Fruit fly (Drosophila melanogaster) whole organism, embryonic: ENCODE data around the gene Prx2.

Experiments used
- Atf-2 ChIP-seq: fragments of 200-800 bp; sonication (Bioruptor generic); optimal IDR thresholded peaks from 2 replicates; lab custom pipeline; 2016; ENCODE audit warnings: missing biosample characterization, missing genetic modification characterization
- B-H2 ChIP-seq: fragments of 200-800 bp; sonication (Bioruptor generic); optimal IDR thresholded peaks from 2 replicates; lab custom pipeline; 2018; ENCODE audit warnings: missing biosample characterization, mild to moderate bottlenecking, missing genetic modification characterization
- BEAF-32 ChIP-seq: fragments of 200-800 bp; sonication (Bioruptor generic); optimal IDR thresholded peaks from 3 replicates; lab custom pipeline; 2017; ENCODE audit warnings: missing biosample characterization, missing genetic modification characterization, mild to moderate bottlenecking, moderate library complexity, missing genetic modification reagents
- CG11456 ChIP-seq: fragments of 200-800 bp; sonication (Bioruptor generic); IDR thresholded peaks from 3 replicates; pipeline ENCODE4 v1.3.6; 2022; ENCODE audit warnings: missing biosample characterization, missing genetic modification characterization
- CG11560 ChIP-seq: fragments of 200-800 bp; sonication (Bioruptor generic); IDR thresholded peaks from 3 replicates; pipeline ENCODE4 v1.3.6; 2022; ENCODE audit warnings: missing biosample characterization, missing genetic modification characterization
- CG12236 ChIP-seq: fragments of 200-800 bp; sonication (Bioruptor generic); optimal IDR thresholded peaks from 2 replicates; lab custom pipeline; 2016; ENCODE audit warnings: missing biosample characterization, missing genetic modification characterization
- CG12391 ChIP-seq: fragments of 200-800 bp; sonication (Bioruptor generic); optimal IDR thresholded peaks from 3 replicates; lab custom pipeline; 2018; ENCODE audit warnings: missing biosample characterization, mild to moderate bottlenecking, missing genetic modification characterization, moderate library complexity
- CG15479 ChIP-seq: fragments of 200-800 bp; sonication (Bioruptor generic); optimal IDR thresholded peaks from 3 replicates; lab custom pipeline; 2019; ENCODE audit warnings: missing biosample characterization, mild to moderate bottlenecking, missing genetic modification characterization, moderate library complexity
- CG17385 ChIP-seq: fragments of 200-800 bp; sonication (Bioruptor generic); optimal IDR thresholded peaks from 3 replicates; lab custom pipeline; 2018; ENCODE audit warnings: missing biosample characterization, mild to moderate bottlenecking, missing genetic modification characterization
- CG17612 ChIP-seq: fragments of 200-800 bp; sonication (Bioruptor generic); IDR thresholded peaks from 2 replicates; pipeline ENCODE4 v1.3.6; 2022; ENCODE audit warnings: missing biosample characterization, missing genetic modification characterization
- CG17912 ChIP-seq: fragments of 200-800 bp; sonication (Bioruptor generic); optimal IDR thresholded peaks from 2 replicates; lab custom pipeline; 2018; ENCODE audit warnings: missing biosample characterization, mild to moderate bottlenecking, missing genetic modification characterization
- CG2875 ChIP-seq: fragments of 200-800 bp; sonication (Bioruptor generic); optimal IDR thresholded peaks from 2 replicates; lab custom pipeline; 2017; ENCODE audit warnings: missing biosample characterization, mild to moderate bottlenecking, missing genetic modification characterization, missing genetic modification reagents
- CG31388 ChIP-seq: fragments of 200-800 bp; sonication (Bioruptor generic); optimal IDR thresholded peaks from 2 replicates; lab custom pipeline; 2016; ENCODE audit warnings: missing biosample characterization, missing genetic modification characterization
- CG32532 ChIP-seq: fragments of 200-800 bp; sonication (Bioruptor generic); IDR thresholded peaks from 2 replicates; pipeline ENCODE4 v1.3.6; 2022; ENCODE audit warnings: missing biosample characterization, missing genetic modification characterization
- CG4854 ChIP-seq: fragments of 200-800 bp; sonication (Bioruptor generic); optimal IDR thresholded peaks from 2 replicates; lab custom pipeline; 2016; ENCODE audit warnings: missing biosample characterization, missing genetic modification characterization, inconsistent platforms
- CG6791 ChIP-seq: fragments of 200-800 bp; sonication (Bioruptor generic); IDR thresholded peaks from 3 replicates; pipeline ENCODE4 v1.3.6; 2022; ENCODE audit warnings: missing biosample characterization, missing genetic modification characterization; ENCODE audit not compliant: partially characterized antibody
- CG7372 ChIP-seq: fragments of 200-800 bp; sonication (Bioruptor generic); IDR thresholded peaks from 2 replicates; pipeline ENCODE4 v1.3.6; 2022; ENCODE audit warnings: missing biosample characterization, missing genetic modification characterization
- CG8924 ChIP-seq: fragments of 200-800 bp; optimal IDR thresholded peaks from 3 replicates; lab custom pipeline; 2019; ENCODE audit warnings: missing biosample characterization, mild to moderate bottlenecking, missing genetic modification characterization, moderate library complexity
- CG9932 ChIP-seq: fragments of 200-800 bp; sonication (Bioruptor generic); IDR thresholded peaks from 2 replicates; pipeline ENCODE4 v1.3.6; 2022; ENCODE audit warnings: missing biosample characterization, missing genetic modification characterization
- Dad ChIP-seq: fragments of 200-800 bp; sonication (Bioruptor generic); optimal IDR thresholded peaks from 3 replicates; lab custom pipeline; 2016; ENCODE audit warnings: missing biosample characterization, missing genetic modification characterization
- Deaf1 ChIP-seq: fragments of 200-800 bp; optimal IDR thresholded peaks from 3 replicates; lab custom pipeline; 2019; ENCODE audit warnings: missing biosample characterization, mild to moderate bottlenecking, missing genetic modification characterization, moderate library complexity
- Elba2 ChIP-seq: fragments of 200-800 bp; sonication (Bioruptor generic); optimal IDR thresholded peaks from 3 replicates; lab custom pipeline; 2016; ENCODE audit warnings: missing biosample characterization, missing genetic modification characterization
- Ets65A ChIP-seq: fragments of 200-800 bp; sonication (Bioruptor generic); peaks from one replicate; lab custom pipeline; 2016; ENCODE audit warnings: missing biosample characterization, missing genetic modification characterization
- Fer1 ChIP-seq: fragments of 200-800 bp; sonication (Bioruptor generic); optimal IDR thresholded peaks from 2 replicates; lab custom pipeline; 2017; ENCODE audit warnings: missing biosample characterization, mild to moderate bottlenecking, missing genetic modification characterization
- GATAe ChIP-seq: fragments of 200-800 bp; sonication (Bioruptor generic); conservative IDR thresholded peaks from 2 replicates; pipeline ENCODE4 v1.3.6; 2022; ENCODE audit warnings: missing biosample characterization, missing genetic modification characterization
- Hr39 ChIP-seq: fragments of >200 bp; optimal IDR thresholded peaks from 2 replicates; lab custom pipeline; 2017
- MTF-1 ChIP-seq: fragments of 200-800 bp; sonication (Bioruptor generic); optimal IDR thresholded peaks from 2 replicates; lab custom pipeline; 2018; ENCODE audit warnings: missing biosample characterization, mild to moderate bottlenecking, missing genetic modification characterization, borderline replicate concordance
- Nf-YB ChIP-seq: fragments of 200-800 bp; sonication (Bioruptor generic); optimal IDR thresholded peaks from 3 replicates; lab custom pipeline; 2019; ENCODE audit warnings: missing biosample characterization, mild to moderate bottlenecking, missing genetic modification characterization, moderate library complexity
- Pdp1 ChIP-seq, 2 experiments: fragments of 200-800 bp; sonication (Bioruptor generic); optimal IDR thresholded peaks; 3 replicates each; lab custom pipeline; 2016; ENCODE audit warnings: missing biosample characterization in 2 of 2, missing genetic modification characterization in 2 of 2, mild to moderate bottlenecking in 1 of 2, moderate library complexity in 1 of 2
- Sox100B ChIP-seq: fragments of 200-800 bp; sonication (Bioruptor generic); optimal IDR thresholded peaks from 3 replicates; lab custom pipeline; 2018; ENCODE audit warnings: missing biosample characterization, mild to moderate bottlenecking, missing genetic modification characterization
- Taf1 ChIP-seq: fragments of 200-800 bp; sonication (Bioruptor generic); IDR thresholded peaks from 2 replicates; pipeline ENCODE4 v1.3.6; 2022; ENCODE audit warnings: missing biosample characterization, missing genetic modification characterization
- Usf ChIP-seq: fragments of 200-800 bp; sonication (Bioruptor generic); optimal IDR thresholded peaks from 2 replicates; lab custom pipeline; 2017; ENCODE audit warnings: missing genotype, missing biosample characterization, missing genetic modification characterization
- Xrp1 ChIP-seq: fragments of 200-800 bp; sonication (Bioruptor generic); IDR thresholded peaks from 2 replicates; pipeline ENCODE4 v1.3.6; 2022; ENCODE audit warnings: missing biosample characterization, missing genetic modification characterization
- caup ChIP-seq: fragments of 200-800 bp; sonication (Bioruptor generic); optimal IDR thresholded peaks from 3 replicates; lab custom pipeline; 2017; ENCODE audit warnings: missing biosample characterization, mild to moderate bottlenecking, missing genetic modification characterization, moderate library complexity; ENCODE audit not compliant: severe bottlenecking
- crc ChIP-seq: fragments of 200-800 bp; sonication (Bioruptor generic); optimal IDR thresholded peaks from 2 replicates; lab custom pipeline; 2016; ENCODE audit warnings: missing biosample characterization, missing genetic modification characterization
- eve ChIP-seq, 2 experiments: fragments of >200 bp; optimal IDR thresholded peaks; 2 replicates each; lab custom pipeline; 2017; ENCODE audit warnings: missing biosample characterization in 2 of 2, missing genetic modification characterization in 2 of 2
- ewg ChIP-seq: fragments of 200-800 bp; sonication (Bioruptor generic); optimal IDR thresholded peaks from 3 replicates; lab custom pipeline; 2017; ENCODE audit warnings: mild to moderate bottlenecking, missing biosample characterization, missing genetic modification reagents, missing genetic modification characterization
- exex ChIP-seq: fragments of 200-800 bp; sonication (Bioruptor generic); optimal IDR thresholded peaks from 4 replicates; lab custom pipeline; 2018; ENCODE audit warnings: missing biosample characterization, mild to moderate bottlenecking, missing genetic modification characterization, moderate library complexity
- gro ChIP-seq: fragments of 200-800 bp; sonication (Bioruptor generic); optimal IDR thresholded peaks from 2 replicates; lab custom pipeline; 2016; ENCODE audit warnings: missing biosample characterization, missing genetic modification characterization
- jing ChIP-seq: fragments of 200-800 bp; sonication (Bioruptor generic); optimal IDR thresholded peaks from 2 replicates; lab custom pipeline; 2018; ENCODE audit warnings: missing biosample characterization, mild to moderate bottlenecking, missing genetic modification characterization
- kah ChIP-seq: fragments of 200-800 bp; sonication (Bioruptor generic); optimal IDR thresholded peaks from 2 replicates; lab custom pipeline; 2018; ENCODE audit warnings: missing biosample characterization, mild to moderate bottlenecking, missing genetic modification characterization
- lov ChIP-seq, 2 experiments: fragments of 200-800 bp in 1 of 2; fragments of >200 bp in 1 of 2; sonication (Bioruptor generic) in 1 of 2; IDR thresholded peaks in 1 of 2; optimal IDR thresholded peaks in 1 of 2; 2 replicates in 1 of 2; 3 replicates in 1 of 2; pipeline versions ENCODE4 v1.3.6 to Lab custom; 2017 to 2022; ENCODE audit warnings: missing biosample characterization in 1 of 2, missing genetic modification characterization in 1 of 2
- sc ChIP-seq, 3 experiments: fragments of >200 bp in 2 of 3; fragments of 200-800 bp in 1 of 3; sonication (Bioruptor generic) in 1 of 3; optimal IDR thresholded peaks; 2 replicates in 2 of 3; 3 replicates in 1 of 3; lab custom pipeline; 2017; ENCODE audit warnings: mild to moderate bottlenecking in 1 of 3, missing biosample characterization in 1 of 3, missing genetic modification characterization in 1 of 3, missing genetic modification reagents in 1 of 3
- sr ChIP-seq: fragments of 200-800 bp; sonication (Bioruptor generic); IDR thresholded peaks from 3 replicates; pipeline ENCODE4 v1.3.6; 2022; ENCODE audit warnings: missing biosample characterization, missing genetic modification characterization
- tll ChIP-seq, 2 experiments: fragments of 200-800 bp in 1 of 2; fragments of >200 bp in 1 of 2; sonication (Bioruptor generic) in 1 of 2; optimal IDR thresholded peaks; 2 replicates each; lab custom pipeline; 2017 to 2019; ENCODE audit warnings: missing biosample characterization in 2 of 2, missing genetic modification characterization in 2 of 2, mild to moderate bottlenecking in 1 of 2, moderate library complexity in 1 of 2
- tup ChIP-seq: fragments of 200-800 bp; sonication (Bioruptor generic); optimal IDR thresholded peaks from 2 replicates; lab custom pipeline; 2016; ENCODE audit warnings: missing biosample characterization, mild to moderate bottlenecking, missing genetic modification characterization, moderate library complexity
- tx ChIP-seq: fragments of 200-800 bp; sonication (Bioruptor generic); optimal IDR thresholded peaks from 2 replicates; lab custom pipeline; 2016; ENCODE audit warnings: missing biosample characterization, missing genetic modification characterization
- zen ChIP-seq: fragments of 200-800 bp; sonication (Bioruptor generic); optimal IDR thresholded peaks from 3 replicates; lab custom pipeline; 2018; ENCODE audit warnings: missing biosample characterization, mild to moderate bottlenecking, missing genetic modification characterization, moderate library complexity

Gene Prx2

dm6 chrX:13375489-13375997 is 45.9 kb downstream of the Prx2 start:
- TF ChIP-seq Pdp1 (GFP tag; optimal IDR thresholded peaks at IDR 0.05; lab: Kevin White, UChicago) (peak in 1 of 2 experiments; percentile 62), CG17612 (GFP tag; lab: Robert Waterston, UW) (no peak), ewg (peak; percentile 51)
- TF ChIP-seq, all 482 proteins: peak for 2

DNA sequence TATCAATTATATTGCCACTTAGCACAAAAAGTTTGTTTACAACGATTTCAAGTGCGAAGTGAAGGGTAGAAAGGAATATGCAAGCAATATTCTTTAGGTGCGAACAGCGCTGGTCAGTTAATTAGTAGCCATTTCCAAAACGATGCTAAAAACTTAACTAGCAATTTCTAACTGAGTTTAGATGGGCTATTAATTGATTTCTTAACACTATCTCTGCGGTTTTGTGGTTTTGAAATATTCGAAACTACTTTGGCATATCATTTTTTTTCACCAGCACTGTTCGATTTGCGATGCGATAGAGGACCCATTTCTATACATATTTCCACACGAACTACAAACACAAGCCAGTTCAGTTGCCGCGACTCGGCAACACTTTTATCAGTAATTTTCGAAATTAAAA is 46.9 kb downstream of the Prx2 start:
- no peak for TF ChIP-seq Nf-YB (GFP tag; lab: Kevin White, UChicago)
- TF ChIP-seq crc (GFP tag; lab: Kevin White, UChicago): no peak
- no peak for TF ChIP-seq MTF-1 (GFP tag; lab: Kevin White, UChicago)
- no peak for TF ChIP-seq kah (GFP tag; lab: Kevin White, UChicago)
- TF ChIP-seq jing (GFP tag; lab: Kevin White, UChicago): no peak
- TF ChIP-seq Deaf1 (tag; lab: Kevin White, UChicago): no peak
- no peak for TF ChIP-seq tx
- peak; percentile 26 for TF ChIP-seq CG17385 (GFP tag; lab: Kevin White, UChicago)
- no peak for TF ChIP-seq Elba2 (GFP tag; lab: Kevin White, UChicago)
- TF ChIP-seq lov (optimal IDR thresholded peaks at IDR 0.05; lab: Kevin White, UChicago): no peak
- no peak for TF ChIP-seq lov (GFP tag; IDR thresholded peaks at IDR 0.05; lab: Robert Waterston, UW)
- TF ChIP-seq Hr39 (lab: Kevin White, UChicago): no peak
- no peak for TF ChIP-seq CG11560 (tag; lab: Robert Waterston, UW)
- TF ChIP-seq BEAF-32 (GFP tag; lab: Kevin White, UChicago): no peak
- no peak for TF ChIP-seq Dad (GFP tag; lab: Kevin White, UChicago)
- TF ChIP-seq CG31388 (GFP tag; lab: Kevin White, UChicago): no peak
- no peak for TF ChIP-seq CG12236 (GFP tag; lab: Kevin White, UChicago)
- no peak for TF ChIP-seq tll (GFP tag; optimal IDR thresholded peaks at IDR 0.05; lab: Kevin White, UChicago)
- no peak for TF ChIP-seq Taf1 (GFP tag; lab: Robert Waterston, UW)
- TF ChIP-seq CG2875 (GFP tag; lab: Kevin White, UChicago): no peak
- no peak for TF ChIP-seq CG15479 (GFP tag; lab: Kevin White, UChicago)
- TF ChIP-seq gro (GFP tag; lab: Kevin White, UChicago): no peak
- no peak for TF ChIP-seq CG7372
- no peak for TF ChIP-seq Atf-2 (GFP tag; lab: Kevin White, UChicago)
- TF ChIP-seq sc (optimal IDR thresholded peaks at IDR 0.05; lab: Kevin White, UChicago): no peak
- TF ChIP-seq sc (GFP tag; optimal IDR thresholded peaks at IDR 0.05; lab: Kevin White, UChicago): no peak
- peak; percentile 29 for TF ChIP-seq Fer1
- TF ChIP-seq CG4854 (GFP tag; lab: Kevin White, UChicago): no peak
- peak; percentile 20 for TF ChIP-seq CG8924 (tag; lab: Kevin White, UChicago)
- TF ChIP-seq exex (tag; lab: Kevin White, UChicago): peak; percentile 69
- TF ChIP-seq sr (GFP tag; lab: Robert Waterston, UW): no peak
- TF ChIP-seq tup (GFP tag; lab: Kevin White, UChicago): no peak
- peak; percentile 25 for TF ChIP-seq caup (GFP tag; lab: Kevin White, UChicago)
- TF ChIP-seq CG9932: no peak
- TF ChIP-seq CG32532 (GFP tag; lab: Robert Waterston, UW): no peak; the same call in 1 of the 2 replicates
- TF ChIP-seq Sox100B (GFP tag; lab: Kevin White, UChicago): no peak
- TF ChIP-seq B-H2 (GFP tag; lab: Kevin White, UChicago): no peak
- TF ChIP-seq CG6791 (GFP tag; lab: Robert Waterston, UW): no peak
- no peak for TF ChIP-seq Ets65A (GFP tag; lab: Kevin White, UChicago)
- TF ChIP-seq GATAe: no peak
- TF ChIP-seq eve (GFP tag; optimal IDR thresholded peaks at IDR 0.05; lab: Kevin White, UChicago): peak in 1 of 2 experiments; percentile 18
- no peak for TF ChIP-seq zen (tag; lab: Kevin White, UChicago)
- TF ChIP-seq CG12391: no peak
- no peak for TF ChIP-seq CG17912 (GFP tag; lab: Kevin White, UChicago)
- TF ChIP-seq Usf (GFP tag; lab: Kevin White, UChicago): no peak
- no peak for TF ChIP-seq Xrp1 (GFP tag; lab: Robert Waterston, UW)
- 0 out of 3 replicates have a peak, but pooled peaks have one; percentile 43 for TF ChIP-seq CG11456 (GFP tag; lab: Robert Waterston, UW)
